Worm (Caenorhabditis elegans): Measurements from ENCODE around the gene F56A8.4.
A peak's percentile ranks its signal among the peaks of the same experiment; 100 is the strongest.

The F56A8.4 gene

ce11 chrIII:13275784-13276183 lies 12.7 kb downstream of the F56A8.4 start (continued):
- TF ChIP-seq hlh-12 (tag; optimal IDR thresholded peaks at IDR 0.05) (no peak), fkh-3 (tag; optimal IDR thresholded peaks at IDR 0.05) (no peak), Y95B8A.8 (GFP tag; IDR thresholded peaks at IDR 0.05) (no peak), lin-54 (GFP tag; optimal IDR thresholded peaks at IDR 0.05) (no peak), ceh-91 (GFP tag; IDR thresholded peaks at IDR 0.05) (no peak), F39B2.1 (GFP tag; IDR thresholded peaks at IDR 0.05) (no peak), lin-35 (GFP tag; optimal IDR thresholded peaks at IDR 0.05) (peak in 1 of 3 experiments; percentile 58), tbp1 (GFP tag; optimal IDR thresholded peaks at IDR 0.05) (peak; percentile 2), hsf-1 (GFP tag; IDR thresholded peaks at IDR 0.05) (no peak), lin-26 (GFP tag; IDR thresholded peaks at IDR 0.05) (0 out of 2 replicates have a peak, but pooled peaks have one; percentile 29), T26A5.8 (tag; optimal IDR thresholded peaks at IDR 0.05) (no peak), attf-6 (GFP tag; IDR thresholded peaks at IDR 0.05) (no peak), ztf-22 (GFP tag; optimal IDR thresholded peaks at IDR 0.05) (no peak), zfh-2 (GFP tag; conservative IDR thresholded peaks at IDR 0.05) (peak; percentile 94), tbx-9 (tag; optimal IDR thresholded peaks at IDR 0.05; ENCODE audit: borderline replicate concordance) (no peak), dox-1 (GFP tag; IDR thresholded peaks at IDR 0.05) (peak; percentile 66), nhr-80 (tag; optimal IDR thresholded peaks at IDR 0.05) (peak; percentile 37), F22D6.2 (tag; optimal IDR thresholded peaks at IDR 0.05) (no peak), Y56A3A.18 (GFP tag; IDR thresholded peaks at IDR 0.05) (no peak), let-607 (tag; optimal IDR thresholded peaks at IDR 0.05) (no peak), ceh-40 (GFP tag; IDR thresholded peaks at IDR 0.05) (no peak), madf-10 (tag; optimal IDR thresholded peaks at IDR 0.05) (peak; percentile 8), F55B11.4 (tag; optimal IDR thresholded peaks at IDR 0.05; ENCODE audit: borderline replicate concordance, insufficient read depth) (no peak), ceh-27 (GFP tag; optimal IDR thresholded peaks at IDR 0.05) (peak; percentile 61), madf-8 (GFP tag; conservative IDR thresholded peaks at IDR 0.05) (no peak), nhr-27 (tag; optimal IDR thresholded peaks at IDR 0.05) (no peak), nhr-90 (tag; optimal IDR thresholded peaks at IDR 0.05) (no peak), ccch-3 (GFP tag; optimal IDR thresholded peaks at IDR 0.05) (no peak)

- TF ChIP-seq nhr-120 (GFP tag; IDR thresholded peaks at IDR 0.05) = no peak
- no peak for TF ChIP-seq Y53G8AR.9 (GFP tag; conservative IDR thresholded peaks at IDR 0.05)
- TF ChIP-seq him-1 (tag; optimal IDR thresholded peaks at IDR 0.05) = no peak
- TF ChIP-seq lin-35 (GFP tag; optimal IDR thresholded peaks at IDR 0.05) = no peak
- no peak for TF ChIP-seq ceh-100 (GFP tag; IDR thresholded peaks at IDR 0.05)
- no peak for TF ChIP-seq atf-7 (tag; optimal IDR thresholded peaks at IDR 0.05)
- no peak for TF ChIP-seq ets-4 (GFP tag; optimal IDR thresholded peaks at IDR 0.05)
- no peak for TF ChIP-seq athp-1 (tag; optimal IDR thresholded peaks at IDR 0.05)
- no peak for TF ChIP-seq ceh-91 (GFP tag; IDR thresholded peaks at IDR 0.05)
- no peak for TF ChIP-seq B0261.1 (tag; optimal IDR thresholded peaks at IDR 0.05)
- TF ChIP-seq attf-5 (GFP tag; optimal IDR thresholded peaks at IDR 0.05) = no peak
- no peak for TF ChIP-seq ceh-79 (tag; optimal IDR thresholded peaks at IDR 0.05)
- no peak for TF ChIP-seq bed-2 (GFP tag; IDR thresholded peaks at IDR 0.05)
- TF ChIP-seq die-1 (tag; optimal IDR thresholded peaks at IDR 0.05) = no peak
- TF ChIP-seq F33H1.4 (GFP tag; IDR thresholded peaks at IDR 0.05) = no peak
- no peak for TF ChIP-seq Y79H2A.3 (GFP tag; conservative IDR thresholded peaks at IDR 0.05)
- no peak for TF ChIP-seq sdz-38 (tag; optimal IDR thresholded peaks at IDR 0.05)
- no peak for TF ChIP-seq F22D6.2 (tag; optimal IDR thresholded peaks at IDR 0.05)
- no peak for TF ChIP-seq egl-18 (GFP tag; IDR thresholded peaks at IDR 0.05)
- TF ChIP-seq hmg-20 (GFP tag; IDR thresholded peaks at IDR 0.05) = no peak
Observed at ce11 chrIII:13276958-13277357, 13.9 kb downstream of the F56A8.4 start, which contains the start of gene unc-64. unc-64 (plus strand) TSS chrIII:13277258.
